Fruit fly (Drosophila melanogaster): ENCODE results near the gene CG12516.
A peak's percentile ranks its signal among the peaks of the same experiment; 100 is the strongest.

DNA sequence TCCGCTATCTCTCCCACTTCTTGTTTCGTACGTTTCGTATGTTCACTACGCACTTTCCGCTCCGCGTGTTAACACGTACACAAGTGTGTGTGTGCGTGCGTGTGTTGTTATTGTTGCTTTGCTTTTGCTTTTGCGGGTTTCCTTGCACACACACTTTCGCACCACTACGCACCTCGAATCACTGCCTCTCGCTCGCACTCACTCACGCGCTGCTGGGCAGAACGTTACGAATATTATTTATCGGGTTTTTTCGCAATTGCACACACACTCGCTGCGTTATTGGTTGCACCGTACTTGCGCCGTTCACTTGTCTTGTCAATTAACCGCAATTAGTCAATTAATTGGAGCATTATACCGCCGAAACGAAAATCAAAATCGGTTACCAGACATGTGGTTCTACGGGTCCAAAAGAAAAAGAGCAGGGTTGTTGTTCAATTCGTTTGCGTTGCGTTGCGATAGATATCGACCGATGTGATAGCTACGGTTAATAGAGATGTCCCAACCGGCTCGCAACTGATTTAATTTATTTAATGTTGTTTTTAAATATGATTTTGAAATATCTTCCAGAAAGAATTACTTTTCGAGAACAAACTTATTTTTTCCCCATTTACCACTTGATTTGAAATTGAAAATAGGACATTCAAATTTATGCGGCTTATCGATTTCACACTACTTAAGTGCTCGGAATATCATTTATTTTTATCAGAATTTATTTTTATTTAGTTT lies 31.8 kb upstream of the CG12516 start, which contains the start of gene larp:
- TF ChIP-seq gl (tag; optimal IDR thresholded peaks at IDR 0.05) = no peak
- TF ChIP-seq rn (GFP tag; IDR thresholded peaks at IDR 0.05) = no peak
- TF ChIP-seq Ets98B (GFP tag; IDR thresholded peaks at IDR 0.05) = peak; percentile 45; the same call in 1 of the 2 replicates
- TF ChIP-seq D1 (tag; optimal IDR thresholded peaks at IDR 0.05) = no peak

Measured in whole organism, pupa.